Fruit fly (Drosophila melanogaster): ENCODE data around the gene CG6793.
A peak's percentile ranks its signal among the peaks of the same experiment; 100 is the strongest.

The CG6793 gene

dm6 chr3L:12053695-12054094 is 11.5 kb downstream of the CG6793 start (continued):
- peak; percentile 67 for TF ChIP-seq D19A (tag; optimal IDR thresholded peaks at IDR 0.05)
- TF ChIP-seq nau (GFP tag; optimal IDR thresholded peaks at IDR 0.05) = peak; percentile 40
- peak; percentile 29; the same call in 1 of the 2 replicates for TF ChIP-seq CG4730 (GFP tag; IDR thresholded peaks at IDR 0.05)
- peak; percentile 54 for TF ChIP-seq gsb-n (tag; optimal IDR thresholded peaks at IDR 0.05)
- TF ChIP-seq CG12071 (GFP tag; optimal IDR thresholded peaks at IDR 0.05) = no peak
- TF ChIP-seq org-1 (GFP tag; optimal IDR thresholded peaks at IDR 0.05) = peak; percentile 38
- TF ChIP-seq gem (tag; optimal IDR thresholded peaks at IDR 0.05) = peak; percentile 74
- peak; percentile 26 for TF ChIP-seq slp2 (GFP tag; optimal IDR thresholded peaks at IDR 0.05)
- TF ChIP-seq CG42726 (GFP tag; IDR thresholded peaks at IDR 0.05; ENCODE audit: partially characterized antibody) = no peak
- TF ChIP-seq ci (GFP tag; IDR thresholded peaks at IDR 0.05) = peak; percentile 70
- TF ChIP-seq CG9797 (GFP tag; optimal IDR thresholded peaks at IDR 0.05) = no peak
- TF ChIP-seq HLH54F (GFP tag; optimal IDR thresholded peaks at IDR 0.05) = no peak
- peak; percentile 53 for TF ChIP-seq jumu (GFP tag; optimal IDR thresholded peaks at IDR 0.05)
- TF ChIP-seq chn (GFP tag; optimal IDR thresholded peaks at IDR 0.05) = peak; percentile 32
- TF ChIP-seq CG10654 (GFP tag; optimal IDR thresholded peaks at IDR 0.05) = peak; percentile 22
- TF ChIP-seq prd (optimal IDR thresholded peaks at IDR 0.05) = no peak
- 0 out of 3 replicates have a peak, but pooled peaks have one; percentile 40 for TF ChIP-seq prd (GFP tag; IDR thresholded peaks at IDR 0.05)
- no peak for TF ChIP-seq Nf-YB (GFP tag; optimal IDR thresholded peaks at IDR 0.05)
- no peak for TF ChIP-seq CG11723 (GFP tag; optimal IDR thresholded peaks at IDR 0.05)
- TF ChIP-seq danr (GFP tag; IDR thresholded peaks at IDR 0.05) = no peak
- TF ChIP-seq HLH3B (GFP tag; IDR thresholded peaks at IDR 0.05) = no peak
- TF ChIP-seq CG7745 (tag; optimal IDR thresholded peaks at IDR 0.05) = no peak
- no peak for TF ChIP-seq CG4854 (GFP tag; optimal IDR thresholded peaks at IDR 0.05)
- TF ChIP-seq Tbp (GFP tag; optimal IDR thresholded peaks at IDR 0.05) = no peak
- no peak for TF ChIP-seq lilli (GFP tag; optimal IDR thresholded peaks at IDR 0.05)
- no peak for TF ChIP-seq inv (GFP tag; IDR thresholded peaks at IDR 0.05; ENCODE audit: partially characterized antibody)
- no peak for TF ChIP-seq CG12299 (tag; optimal IDR thresholded peaks at IDR 0.05)
- TF ChIP-seq dpn (GFP tag; optimal IDR thresholded peaks at IDR 0.05) = peak in 1 of 2 experiments; percentile 35
- TF ChIP-seq Hmx (GFP tag; optimal IDR thresholded peaks at IDR 0.05) = no peak
- TF ChIP-seq amos (GFP tag; IDR thresholded peaks at IDR 0.05; ENCODE audit: partially characterized antibody) = no peak
- peak; percentile 82 for TF ChIP-seq CG14710 (tag; optimal IDR thresholded peaks at IDR 0.05)
- no peak for TF ChIP-seq unc-4 (GFP tag; IDR thresholded peaks at IDR 0.05; ENCODE audit: partially characterized antibody)
- TF ChIP-seq pan (optimal IDR thresholded peaks at IDR 0.05) = no peak
- TF ChIP-seq pan (GFP tag; optimal IDR thresholded peaks at IDR 0.05 in 1 of 2, IDR thresholded peaks at IDR 0.05 in 1 of 2) = peak in 1 of 2 experiments; percentile 41
- no peak for TF ChIP-seq pzg (GFP tag; optimal IDR thresholded peaks at IDR 0.05)
- TF ChIP-seq sr (GFP tag; IDR thresholded peaks at IDR 0.05) = no peak
- no peak for TF ChIP-seq chinmo (GFP tag; IDR thresholded peaks at IDR 0.05; ENCODE audit: partially characterized antibody)
- no peak for TF ChIP-seq fu2 (GFP tag; optimal IDR thresholded peaks at IDR 0.05)
- no peak for TF ChIP-seq ham (GFP tag; IDR thresholded peaks at IDR 0.05)
- TF ChIP-seq CG17328 (GFP tag; IDR thresholded peaks at IDR 0.05) = peak; percentile 22; the same call in 1 of the 2 replicates
- no peak for TF ChIP-seq sna (GFP tag; IDR thresholded peaks at IDR 0.05; ENCODE audit: partially characterized antibody)
- TF ChIP-seq usp (GFP tag; optimal IDR thresholded peaks at IDR 0.05) = no peak
- no peak for TF ChIP-seq CG9437 (GFP tag; optimal IDR thresholded peaks at IDR 0.05)
- no peak; the same call in 1 of the 2 replicates for TF ChIP-seq E2f2 (GFP tag; IDR thresholded peaks at IDR 0.05)
- 0 out of 3 replicates have a peak, but pooled peaks have one; percentile 9 for TF ChIP-seq CG7357 (GFP tag; IDR thresholded peaks at IDR 0.05)
- TF ChIP-seq HmgD (GFP tag; optimal IDR thresholded peaks at IDR 0.05) = no peak
- no peak for TF ChIP-seq wdn (GFP tag; IDR thresholded peaks at IDR 0.05)
- TF ChIP-seq Hey (tag; optimal IDR thresholded peaks at IDR 0.05) = no peak
- no peak for TF ChIP-seq HLHmδ (GFP tag; optimal IDR thresholded peaks at IDR 0.05)
- no peak for TF ChIP-seq CG9215 (GFP tag; IDR thresholded peaks at IDR 0.05)
- TF ChIP-seq ems (GFP tag; optimal IDR thresholded peaks at IDR 0.05) = peak; percentile 54
- peak; percentile 30 for TF ChIP-seq CG18764 (GFP tag; optimal IDR thresholded peaks at IDR 0.05)
